Worm (Caenorhabditis elegans): ENCODE measurements around the gene fbxa-35.
"Not testable (repeated sequence)": the region's sequence is repeated elsewhere in the genome, so short reads cannot be mapped to it uniquely, and the experiment has no call there.

The fbxa-35 gene

DNA sequence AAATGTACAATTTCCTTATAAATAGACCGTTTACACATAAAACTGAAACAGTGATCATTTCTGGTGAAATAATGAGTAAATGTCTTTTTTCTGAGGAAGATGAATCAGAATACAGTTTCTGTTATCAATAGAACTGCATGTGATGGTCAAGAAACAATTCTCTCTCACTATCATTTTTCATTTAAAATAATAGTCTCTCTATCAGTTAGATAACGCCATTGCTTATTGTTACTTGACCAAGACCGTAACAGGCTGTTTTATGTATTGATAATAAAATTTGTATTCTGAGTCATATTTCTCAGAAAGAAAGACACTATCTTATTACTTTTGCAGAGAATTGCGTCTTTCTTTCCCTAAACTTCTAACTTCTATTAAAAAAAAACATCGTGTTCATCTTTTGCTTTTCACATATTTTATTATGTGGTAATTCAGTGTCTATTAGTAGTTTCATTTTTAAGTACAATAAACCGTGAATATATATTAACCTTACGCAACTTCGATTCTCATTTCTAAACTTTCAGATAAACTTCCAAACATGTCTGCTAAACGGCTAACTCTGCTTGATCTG lies at the start of gene fbxa-35:
fbxa-35 (plus strand) TSS at position 518 of the 568 bp plus-strand sequence.
- TF ChIP-seq him-1 (tag; optimal IDR thresholded peaks at IDR 0.05): no peak
- TF ChIP-seq dao-5 (tag; optimal IDR thresholded peaks at IDR 0.05): no peak
- TF ChIP-seq W03F9.2 (tag; optimal IDR thresholded peaks at IDR 0.05): no peak

DNA sequence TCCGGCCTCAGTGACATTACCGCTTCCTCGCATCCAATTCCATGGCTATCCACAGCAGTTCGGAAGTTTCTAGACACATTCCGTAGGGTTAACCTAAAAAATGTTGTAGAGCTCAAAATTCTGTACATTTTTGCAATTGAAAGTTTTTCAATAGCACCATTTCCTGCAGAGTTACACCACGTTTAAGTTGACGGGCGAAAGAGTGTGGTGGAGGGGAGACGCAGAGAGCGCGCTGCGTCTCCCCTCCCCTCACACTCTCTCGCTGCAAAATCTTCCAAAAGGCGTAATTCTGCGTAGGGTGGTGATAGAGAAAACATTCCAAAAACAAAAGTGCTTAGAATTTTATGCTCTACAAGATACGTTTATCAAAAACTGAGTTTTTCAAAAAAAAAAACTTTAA lies 47.1 kb upstream of the fbxa-35 start:
- no peak for TF ChIP-seq dao-5 (tag; optimal IDR thresholded peaks at IDR 0.05)
- TF ChIP-seq W03F9.2 (tag; optimal IDR thresholded peaks at IDR 0.05): no peak
- TF ChIP-seq him-1 (tag; optimal IDR thresholded peaks at IDR 0.05): no peak

- no peak for TF ChIP-seq him-1 (tag; optimal IDR thresholded peaks at IDR 0.05)
- no peak for TF ChIP-seq W03F9.2 (tag; optimal IDR thresholded peaks at IDR 0.05)
- TF ChIP-seq dao-5 (tag; optimal IDR thresholded peaks at IDR 0.05): no peak
Observed at ce11 chrIII:1249111-1249583, 46.3 kb upstream of the fbxa-35 start, which contains the start of the genes fbxa-76 and fbxa-77. TSS of gene fbxa-76 (minus strand) at chrIII:1249161. TSS of gene fbxa-77 (plus strand) at chrIII:1249475.

DNA sequence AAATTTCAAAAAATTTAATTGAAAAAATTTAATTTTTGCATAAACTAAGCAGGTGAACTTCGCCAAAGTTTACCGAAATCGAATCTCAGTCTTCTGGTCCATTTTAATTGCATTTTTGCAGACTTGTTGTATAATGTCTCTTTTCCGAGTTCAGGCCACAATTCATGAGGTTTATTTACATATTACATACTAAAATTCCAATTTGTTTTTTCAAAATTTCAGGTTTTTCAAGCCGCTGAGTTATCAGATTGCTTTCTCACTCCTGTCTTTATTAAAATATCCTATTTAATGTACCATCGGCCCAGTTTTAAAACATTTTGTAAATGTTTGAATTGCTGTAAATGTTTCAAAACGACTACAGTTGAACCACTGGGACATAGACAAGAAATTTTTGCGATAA lies 38.9 kb upstream of the fbxa-35 start, which contains the start of gene fbxa-208:
fbxa-208 (plus strand) TSS at position 301 of the 400 bp plus-strand sequence.
- TF ChIP-seq W03F9.2, him-1, dao-5 (tag; optimal IDR thresholded peaks at IDR 0.05): not testable (repeated sequence)

DNA sequence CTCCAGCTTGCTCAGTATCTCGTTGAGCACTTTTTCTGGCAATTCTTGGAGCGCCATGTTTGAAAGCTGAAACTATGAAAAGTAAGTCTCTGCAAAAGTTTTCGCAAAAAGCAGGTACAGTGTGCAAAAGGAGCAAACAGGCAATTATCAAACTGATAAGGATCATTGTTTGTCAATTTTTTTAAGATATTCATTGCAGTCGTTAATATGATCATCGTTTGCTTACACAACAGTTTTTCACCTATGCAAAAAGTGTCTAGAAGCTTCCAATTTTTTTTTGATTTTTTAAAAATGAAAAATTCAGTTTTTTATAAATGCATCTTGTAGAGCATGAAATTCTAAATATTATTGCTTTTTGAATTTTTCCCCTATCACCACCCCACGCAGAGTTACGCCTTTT lies 37.1 kb upstream of the fbxa-35 start, which contains the start of gene fbxa-78:
fbxa-78 (minus strand) TSS at position 101 of the 400 bp plus-strand sequence.
- TF ChIP-seq W03F9.2, him-1, dao-5 (tag; optimal IDR thresholded peaks at IDR 0.05): not testable (repeated sequence)

- not testable (repeated sequence) for TF ChIP-seq W03F9.2, dao-5, him-1 (tag; optimal IDR thresholded peaks at IDR 0.05)
Observed at ce11 chrIII:1263692-1264091, 31.8 kb upstream of the fbxa-35 start, which contains the start of gene srz-9. TSS of gene srz-9 (plus strand) at chrIII:1263992.

ce11 chrIII:1266799-1267198 lies 28.7 kb upstream of the fbxa-35 start, which contains the start of gene fbxa-151:
TSS of gene fbxa-151 (minus strand) at chrIII:1266899.
- TF ChIP-seq him-1, W03F9.2, dao-5 (tag; optimal IDR thresholded peaks at IDR 0.05): not testable (repeated sequence)

DNA sequence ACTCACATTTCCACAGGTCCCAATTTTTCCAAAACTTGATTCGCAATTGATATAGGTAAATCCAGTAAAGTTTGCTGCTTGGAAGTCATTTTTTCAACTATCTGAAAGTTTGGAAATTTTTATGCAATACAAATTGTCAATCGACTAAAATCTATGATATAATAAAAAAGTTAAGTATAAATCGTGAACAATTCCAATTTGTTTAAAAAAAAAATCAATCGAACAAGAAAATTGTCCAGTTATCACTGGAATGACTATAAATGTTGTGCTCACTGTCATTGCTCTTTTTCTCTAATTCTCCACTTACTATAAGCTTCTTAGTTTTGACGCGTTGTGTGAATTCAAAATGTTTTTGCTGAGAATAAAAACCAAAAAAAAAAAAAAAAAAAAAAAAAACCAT lies 26.3 kb upstream of the fbxa-35 start, which contains the start of gene fbxa-32:
fbxa-32 (minus strand) TSS at position 101 of the 400 bp plus-strand sequence.
- TF ChIP-seq W03F9.2 (tag; optimal IDR thresholded peaks at IDR 0.05) (no peak), him-1 (tag; optimal IDR thresholded peaks at IDR 0.05) (no peak), dao-5 (tag; optimal IDR thresholded peaks at IDR 0.05) (no peak)

ce11 chrIII:1271378-1271926 lies 24.0 kb upstream of the fbxa-35 start, which contains the start of gene fbxa-31:
TSS of gene fbxa-31 (minus strand) at chrIII:1271428.
- TF ChIP-seq dao-5 (tag; optimal IDR thresholded peaks at IDR 0.05): no peak

DNA sequence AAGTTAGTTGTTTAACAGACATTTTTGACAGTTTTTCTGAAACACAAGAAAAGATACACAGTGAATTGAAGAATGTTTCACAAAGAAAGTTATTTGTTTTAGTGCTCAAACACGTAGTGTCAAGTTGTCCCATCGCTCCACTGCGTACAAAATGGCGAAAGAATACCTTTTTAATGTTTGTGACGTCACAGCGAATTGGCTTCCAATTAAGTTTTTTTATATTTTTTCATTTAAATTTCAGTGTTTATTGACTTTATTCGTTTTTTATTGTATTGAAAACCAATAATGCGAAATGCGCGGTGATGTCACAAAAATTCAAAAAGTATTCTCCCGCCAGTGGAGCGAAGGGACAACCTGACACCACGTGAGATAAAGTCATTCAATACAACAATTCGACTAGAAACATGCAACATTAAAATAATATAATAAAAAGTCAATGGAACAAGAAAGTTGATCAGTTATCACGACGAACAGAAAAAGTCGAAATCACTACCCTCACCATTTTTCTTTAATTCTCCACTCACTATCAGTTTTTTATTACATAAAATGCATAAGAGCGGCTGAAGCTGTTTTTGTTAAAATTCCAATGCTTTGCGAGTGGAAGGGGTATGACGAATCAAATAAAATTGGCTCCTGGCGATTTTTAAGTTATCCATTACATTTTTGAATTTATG lies 21.7 kb upstream of the fbxa-35 start, which contains the start of gene fbxa-29:
fbxa-29 (minus strand) TSS at position 51 of the 674 bp plus-strand sequence.
- TF ChIP-seq him-1 (tag; optimal IDR thresholded peaks at IDR 0.05) (no peak), dao-5 (tag; optimal IDR thresholded peaks at IDR 0.05) (no peak), W03F9.2 (tag; optimal IDR thresholded peaks at IDR 0.05) (no peak)

DNA sequence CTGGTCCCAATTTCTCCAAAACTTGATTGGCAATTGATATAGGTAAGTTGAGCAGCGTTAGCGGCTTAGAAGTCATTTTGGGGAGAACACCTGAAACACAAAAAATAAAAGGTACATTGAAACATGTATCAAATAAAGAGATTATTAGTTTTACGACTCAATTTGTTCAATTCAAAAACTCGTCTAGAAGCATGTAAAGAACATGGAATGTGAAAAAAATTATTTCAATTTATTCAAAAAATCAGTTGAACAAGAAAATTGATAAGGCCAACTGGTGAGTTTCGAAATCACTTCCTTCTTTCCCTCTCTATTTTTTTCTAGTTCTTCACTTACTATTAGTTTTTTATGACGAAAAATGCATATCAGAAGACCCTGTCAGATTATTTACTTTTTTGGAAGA lies 20.0 kb upstream of the fbxa-35 start, which contains the start of gene fbxa-30:
fbxa-30 (minus strand) TSS at position 101 of the 400 bp plus-strand sequence.
- TF ChIP-seq dao-5 (tag; optimal IDR thresholded peaks at IDR 0.05) (no peak), W03F9.2 (tag; optimal IDR thresholded peaks at IDR 0.05) (no peak), him-1 (tag; optimal IDR thresholded peaks at IDR 0.05) (no peak)

- TF ChIP-seq W03F9.2 (tag; optimal IDR thresholded peaks at IDR 0.05) (no peak), dao-5 (tag; optimal IDR thresholded peaks at IDR 0.05) (no peak), him-1 (tag; optimal IDR thresholded peaks at IDR 0.05) (no peak)
Observed at ce11 chrIII:1279197-1279596, 16.3 kb upstream of the fbxa-35 start.

DNA sequence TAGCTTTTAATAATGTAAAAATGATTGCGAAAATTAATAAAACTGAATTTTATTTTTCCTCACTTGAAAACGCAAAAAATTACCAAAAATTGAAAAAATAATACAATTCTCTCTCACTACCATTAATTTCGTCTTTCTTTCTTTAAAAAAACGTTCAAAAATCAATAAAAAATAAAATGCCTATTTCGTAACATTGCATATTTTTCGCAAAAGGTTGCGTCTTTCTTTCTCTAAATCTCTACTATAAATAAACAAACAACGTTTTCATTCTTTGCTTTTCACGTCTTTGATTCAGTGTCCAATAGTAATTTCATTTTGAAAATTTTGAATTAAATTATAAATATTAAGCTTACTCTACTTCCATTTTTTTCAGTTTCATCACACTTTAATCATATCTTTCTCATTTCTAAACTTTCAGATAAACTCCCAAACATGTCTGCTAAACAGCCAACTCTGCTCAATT lies 10.9 kb upstream of the fbxa-35 start, which contains the start of gene fbxa-37:
fbxa-37 (plus strand) TSS at position 413 of the 463 bp plus-strand sequence.
- TF ChIP-seq W03F9.2 (tag; optimal IDR thresholded peaks at IDR 0.05): no peak
- TF ChIP-seq dao-5 (tag; optimal IDR thresholded peaks at IDR 0.05): no peak
- TF ChIP-seq him-1 (tag; optimal IDR thresholded peaks at IDR 0.05): no peak

Data from whole organism, L4/young adult.